Fruit fly (Drosophila melanogaster): ENCODE results near the gene CG6040.

Gene CG6040

dm6 chr3R:19096299-19097048 lies at the start of gene CG6040:
TSS of gene CG6040 (plus strand) at chr3R:19096961.
- TF ChIP-seq kay (GFP tag; ENCODE audit: borderline replicate concordance) (no peak), CG1620 (GFP tag; optimal IDR thresholded peaks at IDR 0.05) (peak; percentile 48), ovo (GFP tag; optimal IDR thresholded peaks at IDR 0.05) (peak; percentile 18), Hr96 (GFP tag; optimal IDR thresholded peaks at IDR 0.05) (peak; percentile 15), CG12768 (GFP tag; optimal IDR thresholded peaks at IDR 0.05) (peak; percentile 1), CG33017 (tag; optimal IDR thresholded peaks at IDR 0.05) (no peak), Crg-1 (GFP tag; optimal IDR thresholded peaks at IDR 0.05) (peak; percentile 36), bab1 (GFP tag; optimal IDR thresholded peaks at IDR 0.05) (peak; percentile 50), CG7045 (GFP tag; optimal IDR thresholded peaks at IDR 0.05) (peak; percentile 42), Clk (GFP tag; optimal IDR thresholded peaks at IDR 0.05) (no peak), cnc (optimal IDR thresholded peaks at IDR 0.05) (no peak), CG7101 (tag; optimal IDR thresholded peaks at IDR 0.05) (peak; percentile 14), tj (GFP tag; optimal IDR thresholded peaks at IDR 0.05) (no peak), CG11617 (GFP tag; optimal IDR thresholded peaks at IDR 0.05) (no peak), toe (GFP tag; optimal IDR thresholded peaks at IDR 0.05) (peak; percentile 4), Mnt (GFP tag; optimal IDR thresholded peaks at IDR 0.05) (peak; percentile 20), pad (GFP tag; optimal IDR thresholded peaks at IDR 0.05) (no peak), CG14711 (tag; optimal IDR thresholded peaks at IDR 0.05) (no peak), cic (GFP tag; optimal IDR thresholded peaks at IDR 0.05) (no peak), CG5204 (GFP tag; optimal IDR thresholded peaks at IDR 0.05) (no peak)

DNA sequence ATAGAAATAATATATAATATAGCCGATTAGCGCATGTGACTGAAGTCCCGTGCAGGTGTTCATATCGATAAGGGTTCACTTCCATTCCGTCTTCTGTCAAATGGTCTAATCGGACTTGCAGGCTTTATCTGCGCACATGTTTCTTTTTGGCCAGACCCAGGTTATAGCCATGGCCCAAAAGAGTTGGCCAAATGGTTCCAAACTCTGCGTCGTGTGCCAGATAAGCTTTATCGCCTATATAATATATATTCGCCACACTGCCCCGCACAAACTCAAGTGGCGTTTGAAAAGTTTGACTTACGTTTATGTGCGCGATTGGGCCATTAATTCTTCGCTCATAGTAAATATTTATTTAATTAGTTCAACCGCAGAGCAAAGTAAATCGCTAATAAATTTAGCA lies 45.5 kb upstream of the CG6040 start:
- no peak for TF ChIP-seq CG14711 (tag; optimal IDR thresholded peaks at IDR 0.05)
- TF ChIP-seq ovo (GFP tag; optimal IDR thresholded peaks at IDR 0.05), result no peak
- TF ChIP-seq CG33017 (tag; optimal IDR thresholded peaks at IDR 0.05), result no peak
- no peak for TF ChIP-seq CG1620 (GFP tag; optimal IDR thresholded peaks at IDR 0.05)
- TF ChIP-seq CG5204 (GFP tag; optimal IDR thresholded peaks at IDR 0.05), result no peak
- TF ChIP-seq tj (GFP tag; optimal IDR thresholded peaks at IDR 0.05), result no peak
- no peak for TF ChIP-seq kay (GFP tag; ENCODE audit: borderline replicate concordance)
- no peak for TF ChIP-seq pad (GFP tag; optimal IDR thresholded peaks at IDR 0.05)
- no peak for TF ChIP-seq cnc (optimal IDR thresholded peaks at IDR 0.05)
- no peak for TF ChIP-seq toe (GFP tag; optimal IDR thresholded peaks at IDR 0.05)
- TF ChIP-seq CG7101 (tag; optimal IDR thresholded peaks at IDR 0.05), result no peak
- TF ChIP-seq cic (GFP tag; optimal IDR thresholded peaks at IDR 0.05), result peak; percentile 76
- peak; percentile 41 for TF ChIP-seq Mnt (GFP tag; optimal IDR thresholded peaks at IDR 0.05)
- TF ChIP-seq CG12768 (GFP tag; optimal IDR thresholded peaks at IDR 0.05), result no peak
- TF ChIP-seq bab1 (GFP tag; optimal IDR thresholded peaks at IDR 0.05), result no peak

dm6 chr3R:19052475-19052874 lies 44.3 kb upstream of the CG6040 start:
- no peak for TF ChIP-seq CG14711 (tag; optimal IDR thresholded peaks at IDR 0.05)
- no peak for TF ChIP-seq kay (GFP tag; ENCODE audit: borderline replicate concordance)
- TF ChIP-seq CG12768 (GFP tag; optimal IDR thresholded peaks at IDR 0.05), result no peak
- no peak for TF ChIP-seq Crg-1 (GFP tag; optimal IDR thresholded peaks at IDR 0.05)

- TF ChIP-seq CG7101 (tag; optimal IDR thresholded peaks at IDR 0.05) (no peak), cic (GFP tag; optimal IDR thresholded peaks at IDR 0.05) (no peak), toe (GFP tag; optimal IDR thresholded peaks at IDR 0.05) (no peak), ovo (GFP tag; optimal IDR thresholded peaks at IDR 0.05) (no peak), bab1 (GFP tag; optimal IDR thresholded peaks at IDR 0.05) (no peak), Crg-1 (GFP tag; optimal IDR thresholded peaks at IDR 0.05) (no peak), CG7045 (GFP tag; optimal IDR thresholded peaks at IDR 0.05) (no peak), Hr96 (GFP tag; optimal IDR thresholded peaks at IDR 0.05) (no peak), Clk (GFP tag; optimal IDR thresholded peaks at IDR 0.05) (no peak), Mnt (GFP tag; optimal IDR thresholded peaks at IDR 0.05) (no peak), pad (GFP tag; optimal IDR thresholded peaks at IDR 0.05) (no peak), CG12768 (GFP tag; optimal IDR thresholded peaks at IDR 0.05) (no peak), CG1620 (GFP tag; optimal IDR thresholded peaks at IDR 0.05) (no peak)
Observed at dm6 chr3R:19054839-19055238, 41.9 kb upstream of the CG6040 start.

DNA sequence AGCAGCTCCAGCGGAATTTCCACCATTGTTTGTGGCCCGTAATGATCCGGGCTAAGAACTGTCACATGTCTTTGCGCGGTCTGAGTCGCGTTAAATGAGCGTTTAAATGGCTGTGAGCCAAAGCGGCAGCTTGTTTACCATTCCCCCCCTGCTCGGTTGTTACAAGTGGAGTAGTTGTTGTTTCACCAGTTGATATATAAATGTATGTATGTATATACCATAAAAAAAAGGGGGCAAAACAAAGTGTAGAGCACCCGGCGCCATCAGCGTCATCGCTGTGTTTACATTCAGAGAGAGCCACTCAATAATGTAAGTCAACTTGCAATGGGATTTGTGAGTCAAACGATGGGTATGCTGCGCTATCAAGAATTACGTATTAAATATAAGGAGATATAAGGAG lies 39.9 kb upstream of the CG6040 start:
- TF ChIP-seq tj (GFP tag; optimal IDR thresholded peaks at IDR 0.05) (peak; percentile 10), Hr96 (GFP tag; optimal IDR thresholded peaks at IDR 0.05) (peak; percentile 8), ovo (GFP tag; optimal IDR thresholded peaks at IDR 0.05) (no peak)

dm6 chr3R:19058384-19058783 lies 38.4 kb upstream of the CG6040 start:
- TF ChIP-seq bab1 (GFP tag; optimal IDR thresholded peaks at IDR 0.05) (no peak), CG11617 (GFP tag; optimal IDR thresholded peaks at IDR 0.05) (no peak), pad (GFP tag; optimal IDR thresholded peaks at IDR 0.05) (no peak), Hr96 (GFP tag; optimal IDR thresholded peaks at IDR 0.05) (no peak)

dm6 chr3R:19059285-19059684 lies 37.5 kb upstream of the CG6040 start:
- TF ChIP-seq CG12768 (GFP tag; optimal IDR thresholded peaks at IDR 0.05), result no peak
- TF ChIP-seq CG33017 (tag; optimal IDR thresholded peaks at IDR 0.05), result no peak
- TF ChIP-seq kay (GFP tag; ENCODE audit: borderline replicate concordance), result no peak
- no peak for TF ChIP-seq bab1 (GFP tag; optimal IDR thresholded peaks at IDR 0.05)
- TF ChIP-seq toe (GFP tag; optimal IDR thresholded peaks at IDR 0.05), result no peak
- TF ChIP-seq cnc (optimal IDR thresholded peaks at IDR 0.05), result no peak
- TF ChIP-seq Clk (GFP tag; optimal IDR thresholded peaks at IDR 0.05), result no peak
- TF ChIP-seq CG5204 (GFP tag; optimal IDR thresholded peaks at IDR 0.05), result no peak
- TF ChIP-seq CG7045 (GFP tag; optimal IDR thresholded peaks at IDR 0.05), result no peak
- no peak for TF ChIP-seq tj (GFP tag; optimal IDR thresholded peaks at IDR 0.05)
- TF ChIP-seq Hr96 (GFP tag; optimal IDR thresholded peaks at IDR 0.05), result no peak
- no peak for TF ChIP-seq Crg-1 (GFP tag; optimal IDR thresholded peaks at IDR 0.05)
- no peak for TF ChIP-seq CG11617 (GFP tag; optimal IDR thresholded peaks at IDR 0.05)
- no peak for TF ChIP-seq CG7101 (tag; optimal IDR thresholded peaks at IDR 0.05)

Data from whole organism, adult.